Fruit fly (Drosophila melanogaster) Kc167 (cell line): ENCODE data around the gene Scamp.

Source experiments
- Myc ChIP-seq: fragments of >200 bp; optimal IDR thresholded peaks from 2 replicates; lab custom pipeline; 2017; ENCODE audit warnings: missing external identifiers
- Sin3A ChIP-seq: fragments of >200 bp; optimal IDR thresholded peaks from 2 replicates; lab custom pipeline; 2018; ENCODE audit warnings: missing external identifiers
- h ChIP-seq: fragments of >200 bp; optimal IDR thresholded peaks from 3 replicates; lab custom pipeline; 2018; ENCODE audit warnings: missing external identifiers
- insv ChIP-seq: fragments of >200 bp; optimal IDR thresholded peaks from 3 replicates; lab custom pipeline; 2018; ENCODE audit warnings: missing external identifiers
- psq ChIP-seq: fragments of >200 bp; optimal IDR thresholded peaks from 2 replicates; lab custom pipeline; 2017; ENCODE audit warnings: missing external identifiers
- ttk ChIP-seq: sonication (Bioruptor generic); optimal IDR thresholded peaks from 2 replicates; lab custom pipeline; 2017; ENCODE audit warnings: missing external identifiers

DNA sequence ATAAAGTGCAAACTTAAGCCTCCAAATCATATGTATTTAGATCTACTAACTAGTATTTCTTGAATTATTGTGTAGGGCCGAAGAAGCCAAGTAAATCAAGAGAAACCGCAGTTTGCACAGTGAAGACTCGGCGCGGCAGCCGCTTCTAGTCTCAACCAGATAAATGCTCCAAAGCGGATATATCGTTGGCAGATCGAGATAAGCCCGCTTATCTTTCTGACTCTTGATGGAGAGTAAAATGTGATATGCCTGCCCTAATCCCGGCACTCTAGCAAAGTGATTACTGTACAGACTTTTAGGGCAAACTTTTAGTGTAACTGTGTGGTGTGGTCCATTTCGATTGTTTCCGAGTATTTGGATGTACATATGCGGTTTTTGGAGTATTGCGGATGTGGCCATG, 874 bp downstream of the Scamp start:
- no peak for TF ChIP-seq ttk (lab: Kevin White, UChicago)
- TF ChIP-seq Myc = no peak
- TF ChIP-seq Sin3A (lab: Kevin White, UChicago) = no peak
- no peak for TF ChIP-seq psq (lab: Kevin White, UChicago)
- no peak for TF ChIP-seq h (lab: Kevin White, UChicago)
- TF ChIP-seq insv (lab: Kevin White, UChicago) = no peak
